Worm (Caenorhabditis elegans) whole organism, midembryonic: Measurements from ENCODE around the gene T16G1.3.

ENCODE experiments used
- cog-1 ChIP-seq: sonication (generic microtip); optimal IDR thresholded peaks from 2 replicates; lab custom pipeline; 2016; ENCODE audit warnings: missing genetic modification characterization, missing compliant biosample characterization
- flt-1 ChIP-seq: fragments of 200-800 bp; sonication (Bioruptor generic); IDR thresholded peaks from 2 replicates; pipeline ENCODE4 v1.3.6; 2022; ENCODE audit warnings: missing genetic modification characterization, missing compliant biosample characterization
- klf-2 ChIP-seq: fragments of 200-800 bp; sonication (Bioruptor generic); conservative IDR thresholded peaks from 2 replicates; pipeline ENCODE4 v1.3.6; 2022; ENCODE audit warnings: missing genetic modification reagents, missing genetic modification characterization, missing compliant biosample characterization
- med-1 ChIP-seq: sonication (generic microtip); optimal IDR thresholded peaks from 2 replicates; lab custom pipeline; 2017; ENCODE audit warnings: missing genetic modification characterization, mild to moderate bottlenecking, missing compliant biosample characterization, antibody characterized with exemption, missing genetic modification reagents; ENCODE audit not compliant: insufficient read depth
- ztf-23 ChIP-seq: fragments of 200-800 bp; sonication (Bioruptor generic); IDR thresholded peaks from 2 replicates; pipeline ENCODE4 v1.3.6; 2022; ENCODE audit warnings: missing genetic modification reagents, missing genetic modification characterization, missing compliant biosample characterization
- ztf-29 ChIP-seq: fragments of 200-800 bp; sonication (Bioruptor generic); IDR thresholded peaks from 2 replicates; pipeline ENCODE4 v1.3.6; 2022; ENCODE audit warnings: missing genetic modification reagents, missing genetic modification characterization, missing compliant biosample characterization

DNA sequence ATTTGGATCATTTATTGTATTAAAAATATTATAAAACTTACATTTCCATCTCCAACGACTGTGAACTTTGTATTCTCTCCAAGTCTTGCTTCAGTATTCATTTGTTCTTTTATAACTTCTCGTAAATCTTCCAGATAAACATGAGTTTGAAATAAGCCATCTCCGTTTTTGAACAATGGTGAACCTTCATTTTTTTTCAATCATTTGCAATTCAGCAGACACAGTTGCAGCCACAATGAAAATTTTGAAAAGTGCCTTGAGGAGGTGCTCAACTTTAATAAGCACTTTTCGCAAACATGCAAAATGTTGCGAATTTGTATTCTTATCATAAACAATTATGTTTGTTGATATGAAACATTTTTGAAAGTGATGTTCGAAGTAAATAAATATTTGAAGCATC, at the start of gene T16G1.3:
- no peak for TF ChIP-seq klf-2
- no peak for TF ChIP-seq flt-1 (GFP tag; lab: Robert Waterston, UW)
- no peak for TF ChIP-seq ztf-29 (GFP tag; lab: Robert Waterston, UW)
- TF ChIP-seq cog-1 (tag; lab: Kevin White, UChicago): no peak
- TF ChIP-seq ztf-23 (GFP tag; lab: Robert Waterston, UW): no peak
- no peak for TF ChIP-seq med-1 (GFP tag; lab: Kevin White, UChicago)
